Worm (Caenorhabditis elegans) whole organism, L4/young adult: ENCODE data around the gene F23G4.1.

Source experiments
- W03F9.2 ChIP-seq: fragments of 150-350 bp; optimal IDR thresholded peaks from 2 replicates; lab custom pipeline; 2014; ENCODE audit warnings: missing biosample characterization, missing genetic modification characterization
- dao-5 ChIP-seq: sonication (generic microtip); optimal IDR thresholded peaks from 2 replicates; lab custom pipeline; 2016; ENCODE audit warnings: missing genotype, missing genetic modification characterization, moderate library complexity, missing compliant biosample characterization
- him-1 ChIP-seq: sonication (generic microtip); optimal IDR thresholded peaks from 2 replicates; lab custom pipeline; 2016; ENCODE audit warnings: missing genotype, missing genetic modification reagents, missing genetic modification characterization, missing compliant biosample characterization

DNA sequence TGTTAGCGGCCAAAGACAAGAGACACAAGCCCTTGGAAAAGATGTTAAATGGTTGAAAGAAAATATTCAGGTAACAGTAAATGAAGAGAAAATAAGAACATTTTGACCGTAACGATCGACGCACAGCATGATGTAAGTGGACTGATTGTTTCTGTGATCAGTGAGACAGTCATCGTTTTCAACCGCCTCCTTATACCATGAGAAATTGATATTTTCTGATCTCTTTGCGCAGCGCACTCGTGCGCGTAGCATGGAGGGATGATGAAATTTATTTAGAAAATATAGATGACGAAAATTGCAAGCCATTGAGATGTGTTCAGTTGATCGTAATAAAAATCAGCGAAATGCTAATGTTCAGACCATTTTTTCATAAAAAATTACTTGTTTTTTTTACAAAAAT is 46.6 kb upstream of the F23G4.1 start:
- TF ChIP-seq him-1 (tag; lab: Kevin White, UChicago) (no peak), W03F9.2 (tag; lab: Kevin White, UChicago) (no peak), dao-5 (tag; lab: Kevin White, UChicago) (no peak)
